Fruit fly (Drosophila melanogaster) whole organism, embryonic: ENCODE results near the gene Vti1a.

ENCODE experiments used
- Atf3 ChIP-seq: fragments of 200-800 bp; sonication (Bioruptor generic); optimal IDR thresholded peaks from 3 replicates; lab custom pipeline; 2016; ENCODE audit warnings: missing biosample characterization, missing genetic modification characterization
- Bdp1 ChIP-seq: fragments of 200-800 bp; sonication (Bioruptor generic); optimal IDR thresholded peaks from 3 replicates; lab custom pipeline; 2016; ENCODE audit warnings: missing biosample characterization, missing genetic modification characterization
- CG11085 ChIP-seq: fragments of 200-800 bp; sonication (Bioruptor generic); IDR thresholded peaks from 2 replicates; pipeline ENCODE4 v1.3.6; 2022; ENCODE audit warnings: missing biosample characterization, missing genetic modification characterization
- CG11456 ChIP-seq: fragments of 200-800 bp; sonication (Bioruptor generic); IDR thresholded peaks from 3 replicates; pipeline ENCODE4 v1.3.6; 2022; ENCODE audit warnings: missing biosample characterization, missing genetic modification characterization
- CG14050 ChIP-seq: fragments of 200-800 bp; sonication (Bioruptor generic); IDR thresholded peaks from 3 replicates; pipeline ENCODE4 v1.3.6; 2022; ENCODE audit warnings: missing biosample characterization, missing genetic modification characterization
- CG14667 ChIP-seq: fragments of 200-800 bp; sonication (Bioruptor generic); IDR thresholded peaks from 2 replicates; pipeline ENCODE4 v1.3.6; 2022; ENCODE audit warnings: missing biosample characterization, missing genetic modification characterization
- CG14965 ChIP-seq: fragments of 200-800 bp; sonication (Bioruptor generic); optimal IDR thresholded peaks from 2 replicates; lab custom pipeline; 2016; ENCODE audit warnings: missing biosample characterization, missing genetic modification characterization, borderline replicate concordance
- CG15696 ChIP-seq: fragments of 200-800 bp; sonication (Bioruptor generic); optimal IDR thresholded peaks from 2 replicates; lab custom pipeline; 2019; ENCODE audit warnings: missing biosample characterization, mild to moderate bottlenecking, missing genetic modification characterization, moderate library complexity
- CG1647 ChIP-seq: fragments of 200-800 bp; sonication (Bioruptor generic); optimal IDR thresholded peaks from 3 replicates; lab custom pipeline; 2016; ENCODE audit warnings: missing biosample characterization, missing genetic modification characterization
- CG17612 ChIP-seq: fragments of 200-800 bp; sonication (Bioruptor generic); IDR thresholded peaks from 2 replicates; pipeline ENCODE4 v1.3.6; 2022; ENCODE audit warnings: missing biosample characterization, missing genetic modification characterization
- CG2120 ChIP-seq: fragments of 200-800 bp; sonication (Bioruptor generic); optimal IDR thresholded peaks from 3 replicates; lab custom pipeline; 2016; ENCODE audit warnings: missing biosample characterization, missing genetic modification characterization
- CG30020 ChIP-seq: fragments of 200-800 bp; optimal IDR thresholded peaks from 2 replicates; lab custom pipeline; 2019; ENCODE audit warnings: missing biosample characterization, mild to moderate bottlenecking, missing genetic modification characterization, moderate library complexity
- CG3281 ChIP-seq: fragments of 200-800 bp; sonication (Bioruptor generic); optimal IDR thresholded peaks from 3 replicates; lab custom pipeline; 2017; ENCODE audit warnings: missing biosample characterization, mild to moderate bottlenecking, missing genetic modification characterization
- CG3407 ChIP-seq: fragments of 200-800 bp; sonication (Bioruptor generic); optimal IDR thresholded peaks from 2 replicates; lab custom pipeline; 2018; ENCODE audit warnings: missing biosample characterization, mild to moderate bottlenecking, missing genetic modification characterization
- CG3847 ChIP-seq: fragments of 200-800 bp; sonication (Bioruptor generic); IDR thresholded peaks from 2 replicates; pipeline ENCODE4 v1.3.6; 2022; ENCODE audit warnings: missing biosample characterization, missing genetic modification characterization
- CG4282 ChIP-seq: fragments of 200-800 bp; sonication (Bioruptor generic); optimal IDR thresholded peaks from 2 replicates; lab custom pipeline; 2016; ENCODE audit warnings: missing biosample characterization, missing genetic modification characterization
- CG4360 ChIP-seq: fragments of 200-800 bp; sonication (Bioruptor generic); IDR thresholded peaks from 2 replicates; pipeline ENCODE4 v1.3.6; 2022; ENCODE audit warnings: missing biosample characterization, missing genetic modification characterization
- CG4820 ChIP-seq: fragments of 200-800 bp; sonication (Bioruptor generic); optimal IDR thresholded peaks from 3 replicates; lab custom pipeline; 2016; ENCODE audit warnings: missing biosample characterization, missing genetic modification characterization
- CG6683 ChIP-seq: fragments of 200-800 bp; sonication (Bioruptor generic); optimal IDR thresholded peaks from 2 replicates; lab custom pipeline; 2017; ENCODE audit warnings: missing biosample characterization, mild to moderate bottlenecking, missing genetic modification characterization, missing genetic modification reagents
- CG6813 ChIP-seq: fragments of 200-800 bp; sonication (Bioruptor generic); optimal IDR thresholded peaks from 2 replicates; lab custom pipeline; 2017; ENCODE audit warnings: missing biosample characterization, missing genetic modification characterization, mild to moderate bottlenecking, moderate library complexity, missing genetic modification reagents
- CG7987 ChIP-seq: fragments of 200-800 bp; sonication (Bioruptor generic); optimal IDR thresholded peaks from 2 replicates; lab custom pipeline; 2018; ENCODE audit warnings: missing biosample characterization, mild to moderate bottlenecking, missing genetic modification characterization, moderate library complexity
- CG8290 ChIP-seq, 3 experiments: fragments of 200-800 bp; sonication (Bioruptor generic); optimal IDR thresholded peaks; 2 replicates each; lab custom pipeline; 2016 to 2019; ENCODE audit warnings: missing biosample characterization in 3 of 3, missing genetic modification characterization in 3 of 3, mild to moderate bottlenecking in 2 of 3, moderate library complexity in 1 of 3
- CG8359 ChIP-seq: fragments of 200-800 bp; sonication (Bioruptor generic); optimal IDR thresholded peaks from 2 replicates; lab custom pipeline; 2017; ENCODE audit warnings: missing biosample characterization, mild to moderate bottlenecking, missing genetic modification characterization, borderline replicate concordance
- CG8478 ChIP-seq: fragments of >200 bp; optimal IDR thresholded peaks from 2 replicates; lab custom pipeline; 2018
- CG8765 ChIP-seq: fragments of 200-800 bp; sonication (Bioruptor generic); IDR thresholded peaks from 2 replicates; pipeline ENCODE4 v1.3.6; 2022; ENCODE audit warnings: missing biosample characterization, missing genetic modification characterization
- CG8944 ChIP-seq: fragments of 200-800 bp; sonication (Bioruptor generic); optimal IDR thresholded peaks from 3 replicates; lab custom pipeline; 2016; ENCODE audit warnings: missing biosample characterization, missing genetic modification characterization
- CG9817 ChIP-seq: fragments of 200-800 bp; sonication (Bioruptor generic); optimal IDR thresholded peaks from 2 replicates; lab custom pipeline; 2018; ENCODE audit warnings: missing biosample characterization, mild to moderate bottlenecking, missing genetic modification characterization, moderate library complexity
- Camta ChIP-seq: fragments of 200-800 bp; sonication (Bioruptor generic); optimal IDR thresholded peaks from 2 replicates; lab custom pipeline; 2016; ENCODE audit warnings: missing biosample characterization, missing genetic modification characterization
- Doc2 ChIP-seq: fragments of 200-800 bp; sonication (Bioruptor generic); IDR thresholded peaks from 2 replicates; pipeline ENCODE4 v1.3.6; 2022; ENCODE audit warnings: missing biosample characterization, missing genetic modification characterization
- E2f1 ChIP-seq: fragments of 200-800 bp; sonication (Bioruptor generic); IDR thresholded peaks from 2 replicates; pipeline ENCODE4 v1.3.6; 2022; ENCODE audit warnings: missing biosample characterization, missing genetic modification characterization
- H2.0 ChIP-seq: fragments of 200-800 bp; sonication (Bioruptor generic); IDR thresholded peaks from 2 replicates; pipeline ENCODE4 v1.3.6; 2022; ENCODE audit warnings: missing biosample characterization, missing genetic modification characterization
- Hmx ChIP-seq: fragments of 200-800 bp; sonication (Bioruptor generic); optimal IDR thresholded peaks from 2 replicates; lab custom pipeline; 2016; ENCODE audit warnings: missing biosample characterization, missing genetic modification characterization
- Nf-YC ChIP-seq: fragments of 200-800 bp; optimal IDR thresholded peaks from 3 replicates; lab custom pipeline; 2019; ENCODE audit warnings: missing biosample characterization, mild to moderate bottlenecking, missing genetic modification characterization, moderate library complexity
- NfI ChIP-seq: fragments of 200-800 bp; sonication (Bioruptor generic); optimal IDR thresholded peaks from 3 replicates; lab custom pipeline; 2018; ENCODE audit warnings: missing biosample characterization, mild to moderate bottlenecking, missing genetic modification characterization, moderate library complexity
- Stat92E ChIP-seq, 3 experiments: fragments of >200 bp in 2 of 3; fragments of 200-800 bp in 1 of 3; sonication (Bioruptor generic) in 1 of 3; optimal IDR thresholded peaks; 2 replicates each; lab custom pipeline; 2017 to 2019; ENCODE audit warnings: missing biosample characterization in 3 of 3, missing genetic modification characterization in 3 of 3, mild to moderate bottlenecking in 1 of 3, moderate library complexity in 1 of 3
- YL-1 ChIP-seq: fragments of 200-800 bp; sonication (Bioruptor generic); optimal IDR thresholded peaks from 3 replicates; lab custom pipeline; 2017; ENCODE audit warnings: missing biosample characterization, mild to moderate bottlenecking, missing genetic modification characterization
- cad ChIP-seq: fragments of >200 bp; optimal IDR thresholded peaks from 2 replicates; lab custom pipeline; 2017; ENCODE audit warnings: missing biosample characterization, missing genetic modification characterization
- ci ChIP-seq: fragments of 200-800 bp; sonication (Bioruptor generic); IDR thresholded peaks from 3 replicates; pipeline ENCODE4 v1.3.6; 2022; ENCODE audit warnings: missing biosample characterization, missing genetic modification characterization
- danr ChIP-seq: fragments of 200-800 bp; sonication (Bioruptor generic); IDR thresholded peaks from 2 replicates; pipeline ENCODE4 v1.3.6; 2022; ENCODE audit warnings: missing biosample characterization, missing genetic modification characterization
- fd102C ChIP-seq: fragments of 200-800 bp; sonication (Bioruptor generic); optimal IDR thresholded peaks from 2 replicates; lab custom pipeline; 2018; ENCODE audit warnings: missing biosample characterization, mild to moderate bottlenecking, missing genetic modification characterization, moderate library complexity
- ftz-f1 ChIP-seq: fragments of 200-800 bp; sonication (Bioruptor generic); optimal IDR thresholded peaks from 2 replicates; lab custom pipeline; 2016; ENCODE audit warnings: missing biosample characterization, missing genetic modification characterization
- kni ChIP-seq: fragments of 200-800 bp; sonication (Bioruptor generic); optimal IDR thresholded peaks from 3 replicates; lab custom pipeline; 2017; ENCODE audit warnings: mild to moderate bottlenecking, missing biosample characterization, missing genetic modification reagents, missing genetic modification characterization
- luna ChIP-seq: fragments of 200-800 bp; sonication (Bioruptor generic); optimal IDR thresholded peaks from 2 replicates; lab custom pipeline; 2016; ENCODE audit warnings: missing biosample characterization, missing genetic modification characterization
- rib ChIP-seq: fragments of 200-800 bp; sonication (Bioruptor generic); IDR thresholded peaks from 2 replicates; pipeline ENCODE4 v1.3.6; 2022; ENCODE audit warnings: missing biosample characterization, missing genetic modification characterization
- seq ChIP-seq: fragments of 200-800 bp; sonication (Bioruptor generic); IDR thresholded peaks from 2 replicates; pipeline ENCODE4 v1.3.6; 2022; ENCODE audit warnings: missing biosample characterization, missing genetic modification characterization
- ssp ChIP-seq: fragments of 200-800 bp; sonication (Bioruptor generic); IDR thresholded peaks from 2 replicates; pipeline ENCODE4 v1.3.6; 2022; ENCODE audit warnings: missing biosample characterization, missing genetic modification characterization
- tap ChIP-seq: fragments of 200-800 bp; optimal IDR thresholded peaks from 3 replicates; lab custom pipeline; 2019; ENCODE audit warnings: missing biosample characterization, mild to moderate bottlenecking, missing genetic modification characterization, moderate library complexity
- twi ChIP-seq: fragments of 200-800 bp; optimal IDR thresholded peaks from 2 replicates; lab custom pipeline; 2019; ENCODE audit warnings: missing biosample characterization, mild to moderate bottlenecking, missing genetic modification characterization, moderate library complexity
- usp ChIP-seq: fragments of >200 bp; optimal IDR thresholded peaks from 2 replicates; lab custom pipeline; 2017; ENCODE audit warnings: missing biosample characterization, missing genetic modification characterization
- zen ChIP-seq: fragments of 200-800 bp; sonication (Bioruptor generic); optimal IDR thresholded peaks from 3 replicates; lab custom pipeline; 2018; ENCODE audit warnings: missing biosample characterization, mild to moderate bottlenecking, missing genetic modification characterization, moderate library complexity

Vti1a gene

DNA sequence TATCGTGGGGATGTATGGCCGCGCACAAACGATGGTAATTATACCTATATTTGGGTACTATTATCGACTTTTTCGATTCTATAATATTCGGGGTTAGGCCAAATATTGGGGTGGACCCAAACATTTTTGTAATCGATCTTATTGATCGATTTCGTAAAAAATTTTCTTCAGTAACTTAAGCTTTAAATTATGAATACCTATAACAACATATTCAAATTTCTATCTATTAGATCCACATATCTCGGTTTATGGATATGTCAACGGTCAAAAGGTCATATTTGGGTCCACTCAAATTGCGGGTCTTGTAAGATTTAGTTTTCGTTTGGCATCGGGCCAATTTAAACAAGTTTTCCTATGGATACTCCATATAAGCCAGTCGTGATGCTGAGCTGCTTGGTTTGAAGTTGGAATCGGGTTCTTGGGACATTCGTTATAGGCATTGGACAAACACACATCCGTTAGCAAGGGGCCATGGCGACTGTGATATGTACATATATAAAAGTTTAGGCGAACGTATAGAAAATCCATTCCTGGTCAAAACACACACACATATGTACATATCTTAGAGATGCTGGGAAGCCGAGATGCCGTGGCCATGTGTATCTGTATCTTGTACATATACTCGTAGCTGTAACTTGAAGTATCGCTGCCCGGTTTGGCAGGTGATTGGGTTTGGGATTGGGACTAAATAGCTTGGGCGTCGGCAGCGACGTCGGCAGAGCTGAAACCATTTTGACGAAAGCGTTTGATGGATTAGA is 7.6 kb upstream of the Vti1a start (continued):
- TF ChIP-seq CG8290 (GFP tag; optimal IDR thresholded peaks at IDR 0.05; lab: Kevin White, UChicago) (peak; percentile 87), CG8290 (tag; optimal IDR thresholded peaks at IDR 0.05; lab: Kevin White, UChicago) (no peak), ftz-f1 (GFP tag; lab: Kevin White, UChicago) (no peak), CG8359 (GFP tag; lab: Kevin White, UChicago) (peak; percentile 28), ci (peak; percentile 60; the same call in 2 of the 3 replicates), CG8944 (no peak), CG4282 (GFP tag; lab: Kevin White, UChicago) (peak; percentile 1), NfI (GFP tag; lab: Kevin White, UChicago) (peak; percentile 60), CG8478 (lab: Kevin White, UChicago) (no peak), usp (GFP tag; lab: Kevin White, UChicago) (no peak), Camta (GFP tag; lab: Kevin White, UChicago) (no peak), CG9817 (peak; percentile 36), zen (tag; lab: Kevin White, UChicago) (peak; percentile 26), CG17612 (GFP tag; lab: Robert Waterston, UW) (no peak), ssp (GFP tag; lab: Robert Waterston, UW) (no peak), seq (GFP tag; lab: Robert Waterston, UW) (peak; percentile 40; the same call in 1 of the 2 replicates), Hmx (no peak), CG3407 (no peak), CG1647 (GFP tag; lab: Kevin White, UChicago) (no peak), Nf-YC (tag; lab: Kevin White, UChicago) (peak; percentile 48), CG30020 (no peak), kni (GFP tag; lab: Kevin White, UChicago) (no peak), luna (GFP tag; lab: Kevin White, UChicago) (no peak), CG6683 (GFP tag; lab: Kevin White, UChicago) (no peak), CG14050 (GFP tag; lab: Robert Waterston, UW) (peak; percentile 44; the same call in 1 of the 3 replicates), twi (tag; lab: Kevin White, UChicago) (no peak), YL-1 (peak; percentile 19), E2f1 (GFP tag; lab: Robert Waterston, UW) (no peak), CG4360 (GFP tag; lab: Robert Waterston, UW) (no peak), danr (GFP tag; lab: Robert Waterston, UW) (peak; percentile 40; the same call in 1 of the 2 replicates), CG3847 (GFP tag; lab: Robert Waterston, UW) (0 out of 2 replicates have a peak, but pooled peaks have one; percentile 13), CG14667 (peak; percentile 24; the same call in 1 of the 2 replicates), CG11456 (GFP tag; lab: Robert Waterston, UW) (no peak), CG8765 (no peak), tap (tag; lab: Kevin White, UChicago) (peak; percentile 79), CG6813 (peak; percentile 21), Doc2 (GFP tag; lab: Robert Waterston, UW) (no peak), CG3281 (peak; percentile 76), CG14965 (GFP tag; lab: Kevin White, UChicago) (no peak), CG11085 (no peak), CG15696 (tag; lab: Kevin White, UChicago) (no peak), CG2120 (GFP tag; lab: Kevin White, UChicago) (peak; percentile 69), H2.0 (GFP tag; lab: Robert Waterston, UW) (peak; percentile 14; the same call in 1 of the 2 replicates), fd102C (no peak), rib (GFP tag; lab: Robert Waterston, UW) (no peak), Atf3 (GFP tag; lab: Kevin White, UChicago) (no peak), CG7987 (GFP tag; lab: Kevin White, UChicago) (peak; percentile 61), Bdp1 (GFP tag; lab: Kevin White, UChicago) (no peak), cad (no peak), CG4820 (GFP tag; lab: Kevin White, UChicago) (peak; percentile 28), Stat92E (GFP tag; optimal IDR thresholded peaks at IDR 0.05; lab: Kevin White, UChicago) (no peak)
